Worm (Caenorhabditis elegans) whole organism, early embryonic: Measurements from ENCODE around the gene nob-1.

Experiments used
- B0310.2 ChIP-seq: sonication (generic microtip); optimal IDR thresholded peaks from 2 replicates; lab custom pipeline; 2016; ENCODE audit warnings: mild to moderate bottlenecking, missing genetic modification characterization, missing compliant biosample characterization
- F13C5.2 ChIP-seq: sonication (generic microtip); optimal IDR thresholded peaks from 2 replicates; lab custom pipeline; 2017; ENCODE audit warnings: mild to moderate bottlenecking, missing genetic modification characterization, inconsistent platforms, missing compliant biosample characterization
- aly-1 ChIP-seq: sonication (generic microtip); optimal IDR thresholded peaks from 2 replicates; lab custom pipeline; 2016; ENCODE audit warnings: missing genetic modification characterization, missing compliant biosample characterization
- ama-1 ChIP-seq: fragments of 150-350 bp; optimal IDR thresholded peaks from 2 replicates; lab custom pipeline; 2014
- ceh-13 ChIP-seq: fragments of 200-800 bp; sonication (Bioruptor generic); optimal IDR thresholded peaks from 2 replicates; lab custom pipeline; 2018; ENCODE audit warnings: mild to moderate bottlenecking, missing genetic modification characterization, missing compliant biosample characterization
- ceh-36 ChIP-seq: sonication (generic microtip); optimal IDR thresholded peaks from 2 replicates; lab custom pipeline; 2016; ENCODE audit warnings: missing genetic modification characterization, inconsistent platforms, missing compliant biosample characterization
- ets-7 ChIP-seq: sonication (generic microtip); optimal IDR thresholded peaks from 2 replicates; lab custom pipeline; 2016; ENCODE audit warnings: missing genotype, missing genetic modification characterization, missing compliant biosample characterization
- flt-1 ChIP-seq: fragments of 200-800 bp; sonication (Bioruptor generic); IDR thresholded peaks from 2 replicates; pipeline ENCODE4 v1.3.6; 2022; ENCODE audit warnings: missing genetic modification characterization, missing compliant biosample characterization
- hmbx-1 ChIP-seq: sonication (generic microtip); optimal IDR thresholded peaks from 2 replicates; lab custom pipeline; 2016; ENCODE audit warnings: mild to moderate bottlenecking, missing genetic modification characterization, missing compliant biosample characterization
- hmg-4 ChIP-seq: fragments of 200-800 bp; sonication (Bioruptor generic); optimal IDR thresholded peaks from 2 replicates; lab custom pipeline; 2018; ENCODE audit warnings: mild to moderate bottlenecking, missing genetic modification characterization, missing compliant biosample characterization
- hnd-1 ChIP-seq: sonication (generic microtip); optimal IDR thresholded peaks from 2 replicates; lab custom pipeline; 2016; ENCODE audit warnings: missing genetic modification characterization, missing compliant biosample characterization
- pes-1 ChIP-seq: fragments of 200-800 bp; sonication (Bioruptor generic); IDR thresholded peaks from 2 replicates; pipeline ENCODE4 v1.3.6; 2022; ENCODE audit warnings: missing genetic modification reagents, missing genetic modification characterization, missing compliant biosample characterization
- scrt-1 ChIP-seq: fragments of 200-800 bp; sonication (Bioruptor generic); IDR thresholded peaks from 2 replicates; pipeline ENCODE4 v1.3.6; 2022; ENCODE audit warnings: missing genetic modification characterization, missing compliant biosample characterization
- sea-1 ChIP-seq: fragments of 200-800 bp; sonication (Bioruptor generic); conservative IDR thresholded peaks from 2 replicates; pipeline ENCODE4 v1.3.6; 2022; ENCODE audit warnings: missing genetic modification characterization, missing compliant biosample characterization
- tbx-11 ChIP-seq: fragments of 200-800 bp; sonication (Bioruptor generic); IDR thresholded peaks from 2 replicates; pipeline ENCODE4 v1.3.6; 2022; ENCODE audit warnings: missing genetic modification characterization, missing compliant biosample characterization
- tbx-37 ChIP-seq: fragments of 200-800 bp; sonication (Bioruptor generic); conservative IDR thresholded peaks from 2 replicates; pipeline ENCODE4 v1.3.6; 2022; ENCODE audit warnings: missing genetic modification reagents, missing genetic modification characterization, missing compliant biosample characterization
- tra-4 ChIP-seq: sonication (generic microtip); optimal IDR thresholded peaks from 2 replicates; lab custom pipeline; 2017; ENCODE audit warnings: missing genetic modification characterization, missing compliant biosample characterization

nob-1 gene

ce11 chrIII:12081992-12082628, 2.0 kb downstream of the nob-1 start:
- TF ChIP-seq hmg-4 (GFP tag; lab: Kevin White, UChicago) (no peak), tbx-37 (GFP tag; lab: Robert Waterston, UW) (no peak), ceh-36 (peak; percentile 26), scrt-1 (GFP tag; lab: Robert Waterston, UW) (no peak), ets-7 (tag; lab: Kevin White, UChicago) (no peak)

ce11 chrIII:12077456-12077855, 6.7 kb downstream of the nob-1 start, which contains the start of gene php-3:
Gene php-3 (minus strand): TSS chrIII:12077556.
- TF ChIP-seq scrt-1 (GFP tag; lab: Robert Waterston, UW), result no peak
- no peak for TF ChIP-seq ceh-13 (GFP tag; lab: Kevin White, UChicago)
- TF ChIP-seq sea-1 (GFP tag; lab: Robert Waterston, UW), result no peak
- no peak for TF ChIP-seq ets-7 (tag; lab: Kevin White, UChicago)
- TF ChIP-seq flt-1, result no peak
- TF ChIP-seq F13C5.2 (tag; lab: Kevin White, UChicago), result no peak
- TF ChIP-seq tbx-11 (GFP tag; lab: Robert Waterston, UW), result no peak

ce11 chrIII:12067736-12068135, 16.4 kb downstream of the nob-1 start:
- TF ChIP-seq B0310.2 (tag; lab: Kevin White, UChicago) (no peak), tra-4 (tag; lab: Kevin White, UChicago) (no peak), ets-7 (tag; lab: Kevin White, UChicago) (no peak), tbx-11 (GFP tag; lab: Robert Waterston, UW) (no peak), hmg-4 (GFP tag; lab: Kevin White, UChicago) (no peak), F13C5.2 (tag; lab: Kevin White, UChicago) (no peak), hnd-1 (tag; lab: Kevin White, UChicago) (no peak), ceh-13 (GFP tag; lab: Kevin White, UChicago) (no peak), ceh-36 (no peak), tbx-37 (GFP tag; lab: Robert Waterston, UW) (no peak), flt-1 (no peak), sea-1 (GFP tag; lab: Robert Waterston, UW) (no peak), aly-1 (no peak), pes-1 (GFP tag; lab: Robert Waterston, UW) (no peak), ama-1 (lab: Kevin White, UChicago) (no peak), scrt-1 (GFP tag; lab: Robert Waterston, UW) (no peak)

- TF ChIP-seq scrt-1 (GFP tag; lab: Robert Waterston, UW), result no peak
- no peak for TF ChIP-seq ama-1 (lab: Kevin White, UChicago)
- no peak for TF ChIP-seq ceh-36
- TF ChIP-seq F13C5.2 (tag; lab: Kevin White, UChicago), result no peak
- no peak for TF ChIP-seq hmg-4 (GFP tag; lab: Kevin White, UChicago)
- no peak for TF ChIP-seq tbx-37 (GFP tag; lab: Robert Waterston, UW)
- no peak for TF ChIP-seq aly-1
- TF ChIP-seq tra-4 (tag; lab: Kevin White, UChicago), result no peak
- TF ChIP-seq tbx-11 (GFP tag; lab: Robert Waterston, UW), result no peak
- no peak for TF ChIP-seq flt-1
- no peak for TF ChIP-seq hnd-1 (tag; lab: Kevin White, UChicago)
- no peak for TF ChIP-seq sea-1 (GFP tag; lab: Robert Waterston, UW)
- TF ChIP-seq pes-1 (GFP tag; lab: Robert Waterston, UW), result no peak
- no peak for TF ChIP-seq ets-7 (tag; lab: Kevin White, UChicago)
Measured at ce11 chrIII:12064494-12064893, 19.6 kb downstream of the nob-1 start.

- no peak for TF ChIP-seq hmbx-1 (tag; lab: Kevin White, UChicago)
- no peak for TF ChIP-seq sea-1 (GFP tag; lab: Robert Waterston, UW)
- no peak for TF ChIP-seq ama-1 (lab: Kevin White, UChicago)
- TF ChIP-seq ceh-13 (GFP tag; lab: Kevin White, UChicago), result no peak
- no peak for TF ChIP-seq flt-1
- no peak for TF ChIP-seq tbx-37 (GFP tag; lab: Robert Waterston, UW)
- no peak for TF ChIP-seq hnd-1 (tag; lab: Kevin White, UChicago)
Measured at ce11 chrIII:12063934-12064333, 20.2 kb downstream of the nob-1 start.

ce11 chrIII:12061413-12061812, 22.7 kb downstream of the nob-1 start, which contains the start of gene zyg-8:
Gene zyg-8 (plus strand): TSS chrIII:12061713.
- TF ChIP-seq flt-1 (no peak), tra-4 (tag; lab: Kevin White, UChicago) (no peak), sea-1 (GFP tag; lab: Robert Waterston, UW) (no peak), scrt-1 (GFP tag; lab: Robert Waterston, UW) (no peak), ets-7 (tag; lab: Kevin White, UChicago) (no peak), hnd-1 (tag; lab: Kevin White, UChicago) (no peak), ceh-36 (no peak)

- TF ChIP-seq ceh-36 (peak; percentile 4), tra-4 (tag; lab: Kevin White, UChicago) (no peak)
Measured at ce11 chrIII:12060092-12060491, 24.0 kb downstream of the nob-1 start.

ce11 chrIII:12059521-12059920, 24.6 kb downstream of the nob-1 start:
- TF ChIP-seq scrt-1 (GFP tag; lab: Robert Waterston, UW), result no peak
- TF ChIP-seq aly-1, result no peak
- no peak for TF ChIP-seq hmg-4 (GFP tag; lab: Kevin White, UChicago)
- no peak for TF ChIP-seq ceh-13 (GFP tag; lab: Kevin White, UChicago)
- TF ChIP-seq tra-4 (tag; lab: Kevin White, UChicago), result no peak
- no peak for TF ChIP-seq hmbx-1 (tag; lab: Kevin White, UChicago)
